Worm (Caenorhabditis elegans) whole organism, L3 larva: ENCODE data around the gene R05A10.4.

Source experiments
- R02D3.7 ChIP-seq: fragments of 150-350 bp; optimal IDR thresholded peaks from 2 replicates; lab custom pipeline; 2014; ENCODE audit warnings: missing biosample characterization, missing genetic modification characterization
- ZK546.5 ChIP-seq: sonication (generic microtip); optimal IDR thresholded peaks from 2 replicates; lab custom pipeline; 2017; ENCODE audit warnings: missing biosample characterization, missing genetic modification characterization
- aly-2 ChIP-seq: fragments of 150-350 bp; optimal IDR thresholded peaks from 2 replicates; lab custom pipeline; 2014; ENCODE audit warnings: missing biosample characterization, missing genetic modification characterization
- ama-1 ChIP-seq: fragments of 150-350 bp; optimal IDR thresholded peaks from 2 replicates; lab custom pipeline; 2018
- ceh-16 ChIP-seq: sonication (generic microtip); optimal IDR thresholded peaks from 2 replicates; lab custom pipeline; 2017; ENCODE audit warnings: missing biosample characterization, missing genetic modification characterization
- ceh-28 ChIP-seq: fragments of 150-350 bp; optimal IDR thresholded peaks from 2 replicates; lab custom pipeline; 2014; ENCODE audit warnings: missing biosample characterization, missing genetic modification reagents, missing genetic modification characterization
- daf-12 ChIP-seq: fragments of 150-350 bp; optimal IDR thresholded peaks from 2 replicates; lab custom pipeline; 2014; ENCODE audit warnings: missing biosample characterization, missing genetic modification reagents, missing genetic modification characterization
- egl-27 ChIP-seq: sonication (generic microtip); optimal IDR thresholded peaks from 4 replicates; lab custom pipeline; 2017; ENCODE audit warnings: missing biosample characterization, missing genetic modification reagents, missing genetic modification characterization
- elt-1 ChIP-seq: fragments of 150-350 bp; optimal IDR thresholded peaks from 2 replicates; lab custom pipeline; 2014; ENCODE audit warnings: missing biosample characterization, missing genetic modification characterization
- elt-2 ChIP-seq: sonication (generic microtip); optimal IDR thresholded peaks from 2 replicates; lab custom pipeline; 2016; ENCODE audit warnings: missing genetic modification reagents, mild to moderate bottlenecking, missing genetic modification characterization, missing compliant biosample characterization
- elt-3 ChIP-seq, 3 experiments: fragments of 150-350 bp in 1 of 3; sonication (generic microtip) in 2 of 3; optimal IDR thresholded peaks; 2 replicates in 2 of 3; 4 replicates in 1 of 3; lab custom pipeline; 2014 to 2017; ENCODE audit warnings: missing biosample characterization in 3 of 3, missing genetic modification characterization in 3 of 3
- fkh-10 ChIP-seq: sonication (generic microtip); optimal IDR thresholded peaks from 2 replicates; lab custom pipeline; 2017; ENCODE audit warnings: missing biosample characterization, missing genetic modification reagents, missing genetic modification characterization
- fkh-2 ChIP-seq: fragments of 150-350 bp; optimal IDR thresholded peaks from 2 replicates; lab custom pipeline; 2014; ENCODE audit warnings: missing biosample characterization, missing genetic modification reagents, missing genetic modification characterization
- hmg-11 ChIP-seq: sonication (generic microtip); optimal IDR thresholded peaks from 2 replicates; lab custom pipeline; 2016; ENCODE audit warnings: missing genetic modification characterization, missing compliant biosample characterization
- lin-15B ChIP-seq: fragments of 150-350 bp; optimal IDR thresholded peaks from 2 replicates; lab custom pipeline; 2014; ENCODE audit warnings: missing biosample characterization, missing genetic modification characterization
- lsy-12 ChIP-seq: sonication (generic microtip); optimal IDR thresholded peaks from 2 replicates; lab custom pipeline; 2016; ENCODE audit warnings: mild to moderate bottlenecking, missing genetic modification characterization, missing compliant biosample characterization
- mdl-1 ChIP-seq: fragments of 150-350 bp; optimal IDR thresholded peaks from 2 replicates; lab custom pipeline; 2014; ENCODE audit warnings: missing biosample characterization, missing genetic modification characterization
- mml-1 ChIP-seq: fragments of 150-350 bp; sonication (generic microtip); optimal IDR thresholded peaks from 3 replicates; lab custom pipeline; 2014; ENCODE audit warnings: missing biosample characterization, missing genetic modification characterization
- nfya-1 ChIP-seq: sonication (generic microtip); optimal IDR thresholded peaks from 2 replicates; lab custom pipeline; 2017; ENCODE audit warnings: missing genetic modification characterization, mild to moderate bottlenecking, missing compliant biosample characterization, antibody characterized with exemption, moderate library complexity; ENCODE audit not compliant: insufficient read depth
- nhr-11 ChIP-seq: fragments of 150-350 bp; optimal IDR thresholded peaks from 2 replicates; lab custom pipeline; 2014; ENCODE audit warnings: missing biosample characterization, missing genetic modification characterization
- nhr-12 ChIP-seq: fragments of 150-350 bp; optimal IDR thresholded peaks from 2 replicates; lab custom pipeline; 2014; ENCODE audit warnings: missing biosample characterization, missing genetic modification characterization
- nhr-23 ChIP-seq: fragments of 150-350 bp; optimal IDR thresholded peaks from 2 replicates; lab custom pipeline; 2014; ENCODE audit warnings: missing biosample characterization, missing genetic modification reagents, missing genetic modification characterization
- nhr-25 ChIP-seq: sonication (generic microtip); optimal IDR thresholded peaks from 2 replicates; lab custom pipeline; 2017; ENCODE audit warnings: missing biosample characterization, missing genetic modification characterization
- nhr-28 ChIP-seq: fragments of 150-350 bp; optimal IDR thresholded peaks from 2 replicates; lab custom pipeline; 2014; ENCODE audit warnings: missing biosample characterization, missing genetic modification characterization
- nhr-43 ChIP-seq: sonication (generic microtip); optimal IDR thresholded peaks from 2 replicates; lab custom pipeline; 2016; ENCODE audit warnings: mild to moderate bottlenecking, missing genetic modification characterization, missing compliant biosample characterization; ENCODE audit not compliant: poor library complexity, severe bottlenecking
- nhr-67 ChIP-seq: fragments of 150-350 bp; optimal IDR thresholded peaks from 2 replicates; lab custom pipeline; 2014; ENCODE audit warnings: missing biosample characterization, missing genetic modification characterization
- nhr-76 ChIP-seq: fragments of 150-350 bp; sonication (generic microtip); optimal IDR thresholded peaks from 5 replicates; lab custom pipeline; 2014; ENCODE audit warnings: missing biosample characterization, missing genetic modification characterization
- pha-4 ChIP-seq: fragments of 150-350 bp; optimal IDR thresholded peaks from 2 replicates; lab custom pipeline; 2014; ENCODE audit warnings: missing biosample characterization, missing genetic modification reagents, missing genetic modification characterization
- sea-2 ChIP-seq: fragments of 150-350 bp; sonication (generic microtip); optimal IDR thresholded peaks from 4 replicates; lab custom pipeline; 2014; ENCODE audit warnings: missing biosample characterization, missing genetic modification reagents, missing genetic modification characterization
- skn-1 ChIP-seq: fragments of 150-350 bp; optimal IDR thresholded peaks from 2 replicates; lab custom pipeline; 2014; ENCODE audit warnings: missing biosample characterization, missing genetic modification characterization
- snpc-4 ChIP-seq: fragments of 150-350 bp; optimal IDR thresholded peaks from 2 replicates; lab custom pipeline; 2014; ENCODE audit warnings: missing biosample characterization, missing genetic modification characterization
- tbx-2 ChIP-seq: sonication (generic microtip); optimal IDR thresholded peaks from 2 replicates; lab custom pipeline; 2016; ENCODE audit warnings: mild to moderate bottlenecking, missing genetic modification characterization, missing compliant biosample characterization
- unc-62 ChIP-seq: fragments of 150-350 bp; sonication (generic microtip); optimal IDR thresholded peaks from 4 replicates; lab custom pipeline; 2014; ENCODE audit warnings: missing biosample characterization, missing genetic modification reagents, missing genetic modification characterization
- zag-1 ChIP-seq: fragments of 150-350 bp; optimal IDR thresholded peaks from 2 replicates; lab custom pipeline; 2014; ENCODE audit warnings: missing biosample characterization, missing genetic modification characterization
- ztf-11 ChIP-seq: fragments of 150-350 bp; optimal IDR thresholded peaks from 2 replicates; lab custom pipeline; 2014; ENCODE audit warnings: missing biosample characterization, missing genetic modification characterization
- ztf-4 ChIP-seq: fragments of 150-350 bp; optimal IDR thresholded peaks from 2 replicates; lab custom pipeline; 2014; ENCODE audit warnings: missing biosample characterization, missing genetic modification characterization

R05A10.4 gene

DNA sequence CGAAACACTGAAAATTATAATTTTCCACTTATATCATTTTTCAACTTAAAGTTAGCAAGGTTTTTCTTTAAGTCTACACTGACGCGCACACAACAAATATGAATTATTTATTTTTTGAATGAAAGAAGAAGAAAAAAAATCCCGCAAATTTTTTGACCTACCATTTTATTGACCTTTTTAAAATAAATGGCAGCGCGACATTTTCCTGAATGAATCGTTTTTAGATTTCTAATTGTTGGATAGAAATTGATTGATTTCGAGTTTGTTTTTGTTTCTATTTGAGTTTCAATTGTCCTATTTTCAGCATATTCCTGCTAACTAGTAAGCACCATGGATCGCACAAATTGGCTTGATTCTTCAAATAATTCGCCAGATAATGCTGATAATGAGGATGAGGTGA lies 20.9 kb downstream of the R05A10.4 start, which contains the start of gene K01G12.3:
K01G12.3 (plus strand) TSS at position 301 of the 400 bp plus-strand sequence.
- no peak for TF ChIP-seq nhr-43 (tag; lab: Kevin White, UChicago)
- TF ChIP-seq elt-1 (tag; lab: Kevin White, UChicago): no peak

DNA sequence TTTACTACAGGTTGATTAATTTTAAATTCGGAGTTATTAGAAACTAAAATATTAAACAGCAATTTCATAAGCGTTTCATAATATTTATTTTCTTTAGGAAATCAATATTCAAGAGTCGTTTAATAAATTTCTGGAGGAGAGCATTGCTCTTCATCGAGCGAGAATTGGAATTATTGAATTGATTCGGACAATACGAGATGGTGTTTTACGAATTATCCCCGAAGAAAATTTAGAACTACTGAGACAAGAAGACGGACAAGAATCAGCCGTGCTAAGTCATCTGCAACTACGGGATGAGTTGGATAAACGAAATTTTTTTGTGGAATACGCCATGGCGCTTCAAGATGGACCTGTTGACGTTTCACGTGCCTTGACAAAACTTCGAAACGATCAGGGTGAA lies 22.0 kb downstream of the R05A10.4 start:
- TF ChIP-seq lsy-12 (tag; lab: Kevin White, UChicago) (no peak), nhr-28 (no peak), aly-2 (no peak), zag-1 (tag; lab: Kevin White, UChicago) (no peak), nhr-11 (tag; lab: Kevin White, UChicago) (no peak), nhr-12 (tag; lab: Kevin White, UChicago) (no peak), nhr-76 (tag; lab: Kevin White, UChicago) (no peak), mdl-1 (tag; lab: Kevin White, UChicago) (no peak), lin-15B (tag; lab: Kevin White, UChicago) (no peak), fkh-10 (GFP tag; lab: Kevin White, UChicago) (no peak)

DNA sequence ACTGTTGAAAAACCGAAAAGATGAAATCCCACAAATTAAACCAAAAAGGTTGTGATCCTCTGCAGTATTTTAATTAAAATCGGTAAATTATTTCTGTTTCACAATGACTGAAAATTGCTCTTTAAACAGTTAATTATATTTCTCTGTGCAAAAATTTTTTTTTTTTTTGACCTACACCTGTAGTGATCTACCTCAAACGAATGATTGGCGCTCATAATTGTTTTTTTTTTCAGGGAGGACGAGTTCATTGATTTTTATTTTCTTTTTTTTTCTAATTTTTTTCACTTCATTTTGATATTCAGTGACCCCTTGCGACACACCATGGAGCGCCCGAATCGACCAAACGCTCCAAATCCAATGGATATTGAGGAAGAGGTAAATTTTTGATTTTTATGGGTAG lies 23.9 kb downstream of the R05A10.4 start, which contains the start of gene F02H6.2:
F02H6.2 (plus strand) TSS at position 301 of the 400 bp plus-strand sequence.
- TF ChIP-seq hmg-11: no peak
- no peak for TF ChIP-seq nhr-76 (tag; lab: Kevin White, UChicago)
- no peak for TF ChIP-seq lsy-12 (tag; lab: Kevin White, UChicago)
- TF ChIP-seq nfya-1 (tag; lab: Kevin White, UChicago): no peak
- no peak for TF ChIP-seq daf-12
- TF ChIP-seq aly-2: no peak
- TF ChIP-seq snpc-4 (tag; lab: Kevin White, UChicago): no peak
- TF ChIP-seq ztf-11 (tag; lab: Kevin White, UChicago): no peak
- no peak for TF ChIP-seq unc-62 (GFP tag; lab: Kevin White, UChicago)
- TF ChIP-seq nhr-28: no peak
- no peak for TF ChIP-seq tbx-2 (tag; lab: Kevin White, UChicago)
- TF ChIP-seq nhr-67 (tag; lab: Kevin White, UChicago): no peak
- no peak for TF ChIP-seq ZK546.5 (tag; lab: Kevin White, UChicago)
- TF ChIP-seq mml-1 (tag; lab: Kevin White, UChicago): no peak
- TF ChIP-seq nhr-12 (tag; lab: Kevin White, UChicago): no peak

DNA sequence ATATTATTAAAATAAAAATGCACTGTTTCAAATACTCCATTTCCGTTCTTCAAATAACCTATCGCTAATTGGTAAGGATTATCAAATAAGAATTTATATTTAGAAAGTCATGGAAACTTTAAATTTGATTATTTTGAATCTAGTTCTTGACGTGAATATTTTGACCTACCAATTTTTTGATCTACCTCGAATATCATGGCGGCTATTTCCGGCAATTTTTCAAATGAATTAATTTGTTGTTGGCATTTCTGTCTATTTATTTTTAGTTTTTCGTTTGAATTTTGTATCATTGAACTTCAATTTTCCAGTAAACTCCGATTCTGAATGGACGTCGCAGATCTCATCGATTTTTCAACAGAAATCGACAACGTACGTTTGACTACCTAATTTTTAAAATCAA lies 30.9 kb downstream of the R05A10.4 start, which contains the start of gene F02H6.3:
F02H6.3 (plus strand) TSS at position 266 of the 400 bp plus-strand sequence.
- TF ChIP-seq elt-3 (tag; optimal IDR thresholded peaks at IDR 0.05; lab: Kevin White, UChicago) (no peak), hmg-11 (no peak), snpc-4 (tag; lab: Kevin White, UChicago) (no peak), nhr-23 (tag; lab: Kevin White, UChicago) (no peak), ceh-28 (tag; lab: Kevin White, UChicago) (no peak), ZK546.5 (tag; lab: Kevin White, UChicago) (no peak), nhr-12 (tag; lab: Kevin White, UChicago) (no peak), lsy-12 (tag; lab: Kevin White, UChicago) (no peak), egl-27 (no peak), nhr-25 (no peak), fkh-2 (tag; lab: Kevin White, UChicago) (no peak), nhr-11 (tag; lab: Kevin White, UChicago) (no peak), unc-62 (GFP tag; lab: Kevin White, UChicago) (no peak), elt-1 (tag; lab: Kevin White, UChicago) (no peak), daf-12 (no peak)

DNA sequence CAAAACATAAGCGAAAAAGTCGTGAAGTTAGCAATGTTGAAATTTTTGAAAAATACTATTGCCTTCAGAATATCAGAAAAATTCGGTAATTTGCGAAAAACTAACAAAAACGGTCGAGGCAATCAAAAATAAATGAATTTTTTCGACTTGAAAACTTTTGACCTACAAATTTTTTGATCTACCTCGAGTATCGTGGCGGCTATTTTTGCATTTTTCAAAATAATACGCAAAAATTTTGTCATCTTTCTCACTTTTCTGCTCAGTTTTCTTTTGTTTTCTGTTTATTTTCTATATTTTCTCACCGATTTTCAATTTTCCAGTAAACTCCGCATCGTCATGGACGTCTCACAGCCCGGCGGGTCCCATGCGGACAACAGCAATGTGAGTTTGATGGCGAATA lies 43.5 kb downstream of the R05A10.4 start:
- TF ChIP-seq sea-2 (GFP tag; lab: Kevin White, UChicago): no peak
- no peak for TF ChIP-seq R02D3.7
- TF ChIP-seq elt-2 (tag; lab: Kevin White, UChicago): no peak
- no peak for TF ChIP-seq ceh-16 (tag; lab: Kevin White, UChicago)
- no peak for TF ChIP-seq ztf-4 (tag; lab: Kevin White, UChicago)
- no peak for TF ChIP-seq pha-4
- TF ChIP-seq nfya-1 (tag; lab: Kevin White, UChicago): no peak
- TF ChIP-seq nhr-67 (tag; lab: Kevin White, UChicago): no peak
- TF ChIP-seq mdl-1 (tag; lab: Kevin White, UChicago): no peak
- TF ChIP-seq ama-1 (lab: Kevin White, UChicago): no peak
- no peak for TF ChIP-seq skn-1
- TF ChIP-seq nhr-23 (tag; lab: Kevin White, UChicago): no peak
